Worm (Caenorhabditis elegans) whole organism, L4 larva: Measurements from ENCODE around the gene srsx-15.

Experiments used
- arid-1 ChIP-seq: fragments of 200-800 bp; sonication (Bioruptor generic); conservative IDR thresholded peaks from 2 replicates; pipeline ENCODE4 v1.3.6; 2022; ENCODE audit warnings: missing genetic modification reagents, missing genetic modification characterization, missing compliant biosample characterization
- daf-8 ChIP-seq: fragments of 200-800 bp; sonication (Bioruptor generic); IDR thresholded peaks from 2 replicates; pipeline ENCODE4 v1.3.6; 2022; ENCODE audit warnings: missing genetic modification characterization, missing compliant biosample characterization
- pqm-1 ChIP-seq: sonication (generic microtip); optimal IDR thresholded peaks from 2 replicates; lab custom pipeline; 2017; ENCODE audit warnings: missing biosample characterization, missing genetic modification characterization

DNA sequence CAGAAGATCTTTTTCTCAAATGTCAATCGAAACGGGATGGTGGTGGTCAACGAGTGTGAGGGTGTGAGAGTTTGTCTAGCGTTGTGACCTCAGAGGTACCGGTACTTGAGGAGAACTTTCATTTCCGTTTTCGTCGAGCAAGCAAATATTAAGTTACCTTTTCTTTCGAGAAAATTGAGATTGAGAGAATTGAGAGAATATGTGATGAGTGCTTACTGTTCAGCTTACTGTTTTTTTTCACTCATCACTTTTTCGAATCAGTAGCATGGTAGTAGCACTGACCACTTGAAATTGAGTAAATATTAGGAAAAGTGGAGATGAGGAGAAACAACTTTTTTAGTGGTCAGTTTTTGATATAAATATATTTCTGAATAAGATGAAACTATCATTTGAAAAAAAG is 49.6 kb downstream of the srsx-15 start, which contains the start of gene T12E12.6:
- TF ChIP-seq daf-8 (GFP tag; lab: Robert Waterston, UW) (no peak), pqm-1 (no peak), arid-1 (no peak)
